Worm (Caenorhabditis elegans): Measurements from ENCODE around the gene srxa-15.

- TF ChIP-seq nhr-12 (tag; optimal IDR thresholded peaks at IDR 0.05) (no peak), ZK546.5 (tag; optimal IDR thresholded peaks at IDR 0.05) (no peak), elt-2 (tag; optimal IDR thresholded peaks at IDR 0.05) (no peak), nhr-23 (tag; optimal IDR thresholded peaks at IDR 0.05) (no peak), R02D3.7 (tag; optimal IDR thresholded peaks at IDR 0.05) (no peak), sea-2 (GFP tag; optimal IDR thresholded peaks at IDR 0.05) (no peak)
Observed at ce11 chrV:20608688-20609087, 33.3 kb upstream of the srxa-15 start, which contains the start of gene ttr-12.

Measured in whole organism, L3 larva.